Worm (Caenorhabditis elegans) whole organism, L2 larva: ENCODE results near the gene dpff-1.

Experiments
- C34F6.9 ChIP-seq: fragments of 150-350 bp; optimal IDR thresholded peaks from 2 replicates; lab custom pipeline; 2014; ENCODE audit warnings: missing biosample characterization, missing genetic modification characterization
- F13H6.1 ChIP-seq: sonication (generic microtip); optimal IDR thresholded peaks from 2 replicates; lab custom pipeline; 2016; ENCODE audit warnings: missing genetic modification characterization, missing compliant biosample characterization
- R02D3.7 ChIP-seq: fragments of 150-350 bp; optimal IDR thresholded peaks from 2 replicates; lab custom pipeline; 2014; ENCODE audit warnings: missing biosample characterization, missing genetic modification characterization
- Y55F3AM.14 ChIP-seq: fragments of 200-800 bp; sonication (Bioruptor generic); optimal IDR thresholded peaks from 2 replicates; lab custom pipeline; 2018; ENCODE audit warnings: mild to moderate bottlenecking, missing genetic modification characterization, missing compliant biosample characterization
- ZK546.5 ChIP-seq: sonication (generic microtip); optimal IDR thresholded peaks from 2 replicates; lab custom pipeline; 2017; ENCODE audit warnings: missing biosample characterization, missing genetic modification characterization
- alr-1 ChIP-seq: fragments of 150-350 bp; optimal IDR thresholded peaks from 2 replicates; lab custom pipeline; 2014; ENCODE audit warnings: missing biosample characterization, missing genetic modification characterization
- aly-2 ChIP-seq: fragments of 150-350 bp; optimal IDR thresholded peaks from 2 replicates; lab custom pipeline; 2014; ENCODE audit warnings: missing biosample characterization, missing genetic modification characterization
- ama-1 ChIP-seq: fragments of 150-350 bp; optimal IDR thresholded peaks from 2 replicates; lab custom pipeline; 2018; ENCODE audit warnings: inconsistent platforms
- blmp-1 ChIP-seq: sonication (generic microtip); optimal IDR thresholded peaks from 2 replicates; lab custom pipeline; 2017; ENCODE audit warnings: missing genetic modification characterization, mild to moderate bottlenecking, missing compliant biosample characterization, antibody characterized with exemption, moderate library complexity; ENCODE audit not compliant: insufficient read depth
- ceh-16 ChIP-seq: fragments of 150-350 bp; optimal IDR thresholded peaks from 2 replicates; lab custom pipeline; 2014; ENCODE audit warnings: missing biosample characterization, missing genetic modification characterization
- ceh-82 ChIP-seq: fragments of 150-350 bp; optimal IDR thresholded peaks from 2 replicates; lab custom pipeline; 2014; ENCODE audit warnings: missing biosample characterization, missing genetic modification characterization
- crh-2 ChIP-seq: sonication (generic microtip); optimal IDR thresholded peaks from 2 replicates; lab custom pipeline; 2017; ENCODE audit warnings: missing biosample characterization, missing genetic modification characterization
- egl-27 ChIP-seq: sonication (generic microtip); optimal IDR thresholded peaks from 3 replicates; lab custom pipeline; 2017; ENCODE audit warnings: missing biosample characterization, missing genetic modification reagents, missing genetic modification characterization
- fos-1 ChIP-seq: fragments of 150-350 bp; optimal IDR thresholded peaks from 2 replicates; lab custom pipeline; 2014; ENCODE audit warnings: missing biosample characterization, missing genetic modification characterization
- gmeb-1 ChIP-seq: fragments of 150-350 bp; optimal IDR thresholded peaks from 2 replicates; lab custom pipeline; 2014; ENCODE audit warnings: missing biosample characterization, missing genetic modification characterization
- lin-13 ChIP-seq: fragments of 150-350 bp; optimal IDR thresholded peaks from 2 replicates; lab custom pipeline; 2014; ENCODE audit warnings: missing biosample characterization, missing genetic modification reagents, missing genetic modification characterization
- lin-39 ChIP-seq: fragments of 150-350 bp; optimal IDR thresholded peaks from 2 replicates; lab custom pipeline; 2014; ENCODE audit warnings: missing biosample characterization, missing genetic modification reagents, missing genetic modification characterization
- lsy-2 ChIP-seq, 2 experiments: fragments of 150-350 bp in 1 of 2; sonication (generic microtip) in 1 of 2; optimal IDR thresholded peaks; 2 replicates each; lab custom pipeline; 2014 to 2017; ENCODE audit warnings: missing biosample characterization in 2 of 2, missing genetic modification characterization in 2 of 2
- mab-5 ChIP-seq: fragments of 150-350 bp; optimal IDR thresholded peaks from 2 replicates; lab custom pipeline; 2014; ENCODE audit warnings: missing biosample characterization, missing genetic modification characterization
- mbf-1 ChIP-seq: sonication (generic microtip); optimal IDR thresholded peaks from 2 replicates; lab custom pipeline; 2017; ENCODE audit warnings: missing biosample characterization, missing genetic modification characterization
- mdl-1 ChIP-seq, 2 experiments: fragments of 150-350 bp in 1 of 2; sonication (generic microtip) in 1 of 2; optimal IDR thresholded peaks; 2 replicates each; lab custom pipeline; 2017; ENCODE audit warnings: missing biosample characterization in 2 of 2, missing genetic modification characterization in 2 of 2
- nhr-11 ChIP-seq: fragments of 150-350 bp; optimal IDR thresholded peaks from 2 replicates; lab custom pipeline; 2014; ENCODE audit warnings: missing biosample characterization, missing genetic modification characterization
- nhr-12 ChIP-seq: fragments of 150-350 bp; optimal IDR thresholded peaks from 2 replicates; lab custom pipeline; 2014; ENCODE audit warnings: missing biosample characterization, missing genetic modification characterization
- nhr-129 ChIP-seq: fragments of 150-350 bp; optimal IDR thresholded peaks from 2 replicates; lab custom pipeline; 2014; ENCODE audit warnings: missing biosample characterization, missing genetic modification characterization
- nhr-21 ChIP-seq: fragments of 150-350 bp; optimal IDR thresholded peaks from 2 replicates; lab custom pipeline; 2014; ENCODE audit warnings: missing biosample characterization, missing genetic modification characterization
- nhr-25 ChIP-seq: fragments of 150-350 bp; sonication (generic microtip); optimal IDR thresholded peaks from 3 replicates; lab custom pipeline; 2014; ENCODE audit warnings: missing biosample characterization, missing genetic modification characterization
- nhr-6 ChIP-seq: fragments of 150-350 bp; optimal IDR thresholded peaks from 2 replicates; lab custom pipeline; 2014; ENCODE audit warnings: missing biosample characterization, missing genetic modification characterization
- sem-4 ChIP-seq: fragments of 150-350 bp; optimal IDR thresholded peaks from 2 replicates; lab custom pipeline; 2014; ENCODE audit warnings: missing biosample characterization, missing genetic modification reagents, missing genetic modification characterization
- sma-3 ChIP-seq: sonication (generic microtip); optimal IDR thresholded peaks from 2 replicates; lab custom pipeline; 2016; ENCODE audit warnings: missing genetic modification reagents, missing genetic modification characterization, missing compliant biosample characterization
- sma-9 ChIP-seq, 2 experiments: fragments of 150-350 bp in 1 of 2; sonication (generic microtip) in 1 of 2; optimal IDR thresholded peaks; 2 replicates each; lab custom pipeline; 2014 to 2016; ENCODE audit warnings: missing genetic modification characterization in 2 of 2, mild to moderate bottlenecking in 1 of 2, missing biosample characterization in 1 of 2, missing compliant biosample characterization in 1 of 2, missing genetic modification reagents in 1 of 2, moderate library complexity in 1 of 2
- unc-55 ChIP-seq: fragments of 150-350 bp; sonication (generic microtip); optimal IDR thresholded peaks from 3 replicates; lab custom pipeline; 2014; ENCODE audit warnings: missing biosample characterization, missing genetic modification reagents, missing genetic modification characterization
- unc-62 ChIP-seq: fragments of 150-350 bp; optimal IDR thresholded peaks from 2 replicates; lab custom pipeline; 2014; ENCODE audit warnings: missing biosample characterization, missing genetic modification reagents, missing genetic modification characterization
- zag-1 ChIP-seq: fragments of 150-350 bp; optimal IDR thresholded peaks from 2 replicates; lab custom pipeline; 2014; ENCODE audit warnings: missing biosample characterization, missing genetic modification characterization
- ztf-11 ChIP-seq: sonication (generic microtip); optimal IDR thresholded peaks from 2 replicates; lab custom pipeline; 2017; ENCODE audit warnings: missing biosample characterization, missing genetic modification characterization
- ztf-4 ChIP-seq: fragments of 150-350 bp; optimal IDR thresholded peaks from 2 replicates; lab custom pipeline; 2014; ENCODE audit warnings: missing biosample characterization, missing genetic modification characterization

dpff-1 gene

ce11 chrIII:5939453-5940296 lies 33.5 kb upstream of the dpff-1 start, which contains the start of gene ubq-1:
Gene ubq-1, plus strand, starts transcription at chrIII:5940254.
- no peak for TF ChIP-seq R02D3.7 (tag; lab: Kevin White, UChicago)
- TF ChIP-seq lin-39 (tag; lab: Kevin White, UChicago): no peak
- no peak for TF ChIP-seq F13H6.1 (tag; lab: Kevin White, UChicago)
- TF ChIP-seq ZK546.5 (tag; lab: Kevin White, UChicago): no peak
- TF ChIP-seq sem-4 (tag; lab: Kevin White, UChicago): no peak
- no peak for TF ChIP-seq sma-9 (GFP tag; optimal IDR thresholded peaks at IDR 0.05; lab: Kevin White, UChicago)
- TF ChIP-seq sma-9 (tag; optimal IDR thresholded peaks at IDR 0.05; lab: Kevin White, UChicago): no peak
- TF ChIP-seq lsy-2 (tag; optimal IDR thresholded peaks at IDR 0.05; lab: Kevin White, UChicago): peak in 1 of 2 experiments; percentile 40
- peak; percentile 50 for TF ChIP-seq C34F6.9
- TF ChIP-seq aly-2 (tag; lab: Kevin White, UChicago): no peak
- TF ChIP-seq mdl-1 (tag; optimal IDR thresholded peaks at IDR 0.05; lab: Kevin White, UChicago): no peak
- no peak for TF ChIP-seq lin-13 (GFP tag; lab: Kevin White, UChicago)
- peak; percentile 29 for TF ChIP-seq unc-55 (GFP tag; lab: Kevin White, UChicago)
- TF ChIP-seq blmp-1: no peak
- peak; percentile 73 for TF ChIP-seq ama-1 (lab: Kevin White, UChicago)
- TF ChIP-seq alr-1 (tag; lab: Kevin White, UChicago): no peak
- peak; percentile 74 for TF ChIP-seq nhr-129

DNA sequence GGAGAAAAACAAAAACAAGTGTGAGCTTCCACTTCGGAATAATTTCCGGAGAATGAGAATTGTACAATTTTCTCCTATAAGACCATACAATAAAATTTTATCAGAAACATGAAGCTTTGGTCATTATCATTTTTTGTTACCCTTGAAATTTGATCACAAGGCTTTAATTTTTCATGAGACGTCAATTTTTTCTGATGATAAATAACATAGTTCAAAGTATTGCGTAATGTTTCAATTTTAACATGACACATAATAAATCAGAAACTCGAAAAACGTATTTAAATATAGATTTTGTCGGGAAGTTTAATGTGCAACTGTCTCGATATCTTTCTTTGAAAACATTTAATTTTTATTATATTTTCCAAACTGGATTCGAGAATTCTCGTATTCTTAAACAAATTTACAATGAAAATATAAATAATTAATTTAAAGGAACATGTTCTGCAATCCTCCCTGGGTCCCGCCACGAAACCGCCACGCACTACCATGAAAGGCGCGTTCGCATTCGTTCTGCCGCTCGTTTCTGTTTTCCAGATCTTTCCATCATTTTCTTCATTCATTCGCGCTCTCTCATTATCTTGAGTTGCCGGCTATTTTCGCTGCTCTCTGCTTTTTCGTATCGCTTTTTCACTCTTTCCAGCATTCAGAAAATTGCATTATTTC lies 32.8 kb upstream of the dpff-1 start:
- TF ChIP-seq egl-27: no peak
- peak; percentile 13 for TF ChIP-seq gmeb-1 (tag; lab: Kevin White, UChicago)
- TF ChIP-seq fos-1 (tag; lab: Kevin White, UChicago): peak; percentile 55
- TF ChIP-seq nhr-6: no peak

- peak; percentile 54 for TF ChIP-seq unc-62 (GFP tag; lab: Kevin White, UChicago)
- TF ChIP-seq crh-2 (tag; lab: Kevin White, UChicago): peak; percentile 87
- TF ChIP-seq sma-9 (GFP tag; optimal IDR thresholded peaks at IDR 0.05; lab: Kevin White, UChicago): peak; percentile 84
- TF ChIP-seq sma-9 (tag; optimal IDR thresholded peaks at IDR 0.05; lab: Kevin White, UChicago): no peak
- TF ChIP-seq ceh-16 (tag; lab: Kevin White, UChicago): peak; percentile 70
- TF ChIP-seq mdl-1 (tag; optimal IDR thresholded peaks at IDR 0.05; lab: Kevin White, UChicago): peak in 1 of 2 experiments; percentile 50
- TF ChIP-seq lsy-2 (tag; optimal IDR thresholded peaks at IDR 0.05; lab: Kevin White, UChicago): peak in 1 of 2 experiments; percentile 75
- peak; percentile 66 for TF ChIP-seq C34F6.9
- peak; percentile 98 for TF ChIP-seq nhr-129
- peak; percentile 86 for TF ChIP-seq fos-1 (tag; lab: Kevin White, UChicago)
- TF ChIP-seq ztf-11 (tag; lab: Kevin White, UChicago): no peak
- TF ChIP-seq lin-39 (tag; lab: Kevin White, UChicago): peak; percentile 69
- peak; percentile 28 for TF ChIP-seq zag-1
- no peak for TF ChIP-seq nhr-11 (tag; lab: Kevin White, UChicago)
- TF ChIP-seq gmeb-1 (tag; lab: Kevin White, UChicago): peak; percentile 54
- TF ChIP-seq sem-4 (tag; lab: Kevin White, UChicago): peak; percentile 71
- TF ChIP-seq nhr-25 (tag; lab: Kevin White, UChicago): peak; percentile 95
- no peak for TF ChIP-seq aly-2 (tag; lab: Kevin White, UChicago)
- peak; percentile 39 for TF ChIP-seq mab-5 (tag; lab: Kevin White, UChicago)
- no peak for TF ChIP-seq alr-1 (tag; lab: Kevin White, UChicago)
- no peak for TF ChIP-seq lin-13 (GFP tag; lab: Kevin White, UChicago)
- peak; percentile 65 for TF ChIP-seq nhr-6
- peak; percentile 82 for TF ChIP-seq blmp-1
- TF ChIP-seq ztf-4 (tag; lab: Kevin White, UChicago): peak; percentile 64
- peak; percentile 88 for TF ChIP-seq egl-27
- no peak for TF ChIP-seq ceh-82 (tag; lab: Kevin White, UChicago)
- TF ChIP-seq nhr-21 (tag; lab: Kevin White, UChicago): peak; percentile 95
- TF ChIP-seq mbf-1 (tag; lab: Kevin White, UChicago): no peak
- TF ChIP-seq unc-55 (GFP tag; lab: Kevin White, UChicago): peak; percentile 86
- peak; percentile 90 for TF ChIP-seq sma-3 (GFP tag; lab: Kevin White, UChicago)
- TF ChIP-seq nhr-12 (tag; lab: Kevin White, UChicago): no peak
- peak; percentile 76 for TF ChIP-seq Y55F3AM.14 (GFP tag; lab: Kevin White, UChicago)
- peak; percentile 63 for TF ChIP-seq F13H6.1 (tag; lab: Kevin White, UChicago)
- TF ChIP-seq, all 48 proteins: peak for 24
These were observed 31.9 kb upstream of the dpff-1 start for ce11 chrIII:5938013-5938412.
